Fruit fly (Drosophila melanogaster) whole organism, prepupa: ENCODE data around the gene Cog7.

Source experiments
- CG10669 ChIP-seq: fragments of 200-800 bp; sonication (Bioruptor generic); optimal IDR thresholded peaks from 3 replicates; lab custom pipeline; 2018; ENCODE audit warnings: missing biosample characterization, mild to moderate bottlenecking, missing genetic modification characterization, moderate library complexity
- CG11294 ChIP-seq: fragments of 200-800 bp; sonication (Bioruptor generic); IDR thresholded peaks from 2 replicates; pipeline ENCODE4 v1.3.6; 2022; ENCODE audit warnings: missing biosample characterization, missing genetic modification characterization
- CG11762 ChIP-seq: fragments of 200-800 bp; sonication (Bioruptor generic); optimal IDR thresholded peaks from 3 replicates; lab custom pipeline; 2016; ENCODE audit warnings: missing biosample characterization, missing genetic modification characterization; ENCODE audit not compliant: insufficient read depth
- CG11902 ChIP-seq: fragments of 200-800 bp; sonication (Bioruptor generic); optimal IDR thresholded peaks from 3 replicates; lab custom pipeline; 2016; ENCODE audit warnings: missing biosample characterization, missing genetic modification characterization
- CG15336 ChIP-seq: fragments of 200-800 bp; sonication (Bioruptor generic); IDR thresholded peaks from 2 replicates; pipeline ENCODE4 v1.3.6; 2022; ENCODE audit warnings: missing biosample characterization, missing genetic modification characterization
- CG1621 ChIP-seq: fragments of 200-800 bp; sonication (Bioruptor generic); optimal IDR thresholded peaks from 3 replicates; lab custom pipeline; 2018; ENCODE audit warnings: missing biosample characterization, mild to moderate bottlenecking, missing genetic modification characterization
- CG16779 ChIP-seq: fragments of 200-800 bp; sonication (Bioruptor generic); optimal IDR thresholded peaks from 3 replicates; lab custom pipeline; 2017; ENCODE audit warnings: missing biosample characterization, mild to moderate bottlenecking, missing genetic modification characterization
- CG32006 ChIP-seq: fragments of 200-800 bp; sonication (Bioruptor generic); optimal IDR thresholded peaks from 3 replicates; lab custom pipeline; 2017; ENCODE audit warnings: missing biosample characterization, mild to moderate bottlenecking, missing genetic modification characterization
- CG34406 ChIP-seq: fragments of 200-800 bp; sonication (Bioruptor generic); optimal IDR thresholded peaks from 3 replicates; lab custom pipeline; 2016; ENCODE audit warnings: missing biosample characterization, missing genetic modification characterization
- CG6163 ChIP-seq: fragments of 200-800 bp; sonication (Bioruptor generic); IDR thresholded peaks from 3 replicates; pipeline ENCODE4 v1.3.6; 2022; ENCODE audit warnings: missing biosample characterization, missing genetic modification characterization
- CG6276 ChIP-seq: fragments of 200-800 bp; sonication (Bioruptor generic); optimal IDR thresholded peaks from 2 replicates; lab custom pipeline; 2017; ENCODE audit warnings: missing biosample characterization, mild to moderate bottlenecking, missing genetic modification characterization
- CG6808 ChIP-seq: fragments of 200-800 bp; sonication (Bioruptor generic); optimal IDR thresholded peaks from 3 replicates; lab custom pipeline; 2017; ENCODE audit warnings: missing biosample characterization, missing genetic modification characterization, mild to moderate bottlenecking, moderate library complexity, missing genetic modification reagents
- CG7368 ChIP-seq: fragments of 200-800 bp; sonication (Bioruptor generic); optimal IDR thresholded peaks from 3 replicates; lab custom pipeline; 2016; ENCODE audit warnings: missing biosample characterization, missing genetic modification characterization
- CG8119 ChIP-seq: fragments of 200-800 bp; sonication (Bioruptor generic); IDR thresholded peaks from 3 replicates; pipeline ENCODE4 v1.3.6; 2022; ENCODE audit warnings: missing biosample characterization, missing genetic modification characterization
- CG8319 ChIP-seq: fragments of 200-800 bp; sonication (Bioruptor generic); optimal IDR thresholded peaks from 3 replicates; lab custom pipeline; 2016; ENCODE audit warnings: missing biosample characterization, missing genetic modification characterization
- CG9139 ChIP-seq: fragments of 200-800 bp; sonication (Bioruptor generic); optimal IDR thresholded peaks from 3 replicates; lab custom pipeline; 2017; ENCODE audit warnings: missing biosample characterization, mild to moderate bottlenecking, missing genetic modification characterization
- Eip78C ChIP-seq: fragments of 200-800 bp; sonication (Bioruptor generic); peaks from one replicate; lab custom pipeline; 2016; ENCODE audit warnings: missing biosample characterization, missing genetic modification characterization
- Gug ChIP-seq: fragments of 200-800 bp; sonication (Bioruptor generic); IDR thresholded peaks from 2 replicates; pipeline ENCODE4 v1.3.6; 2022; ENCODE audit warnings: missing biosample characterization, missing genetic modification characterization
- Hr38 ChIP-seq: sonication (Bioruptor generic); optimal IDR thresholded peaks from 2 replicates; lab custom pipeline; 2016; ENCODE audit warnings: missing biosample characterization, missing genetic modification characterization
- Hr39 ChIP-seq: fragments of 200-800 bp; sonication (Bioruptor generic); optimal IDR thresholded peaks from 2 replicates; lab custom pipeline; 2016; ENCODE audit warnings: missing biosample characterization, missing genetic modification characterization
- Hr4 ChIP-seq: fragments of 200-800 bp; sonication (Bioruptor generic); optimal IDR thresholded peaks from 3 replicates; lab custom pipeline; 2016; ENCODE audit warnings: missing biosample characterization, missing genetic modification characterization
- Lpt ChIP-seq: fragments of 200-800 bp; sonication (Bioruptor generic); optimal IDR thresholded peaks from 3 replicates; lab custom pipeline; 2016; ENCODE audit warnings: missing biosample characterization, missing genetic modification characterization
- Met ChIP-seq: fragments of 200-800 bp; sonication (Bioruptor generic); optimal IDR thresholded peaks from 3 replicates; lab custom pipeline; 2016; ENCODE audit warnings: missing biosample characterization, missing genetic modification characterization
- Smox ChIP-seq: fragments of 200-800 bp; sonication (Bioruptor generic); optimal IDR thresholded peaks from 3 replicates; lab custom pipeline; 2016; ENCODE audit warnings: missing biosample characterization, missing genetic modification characterization
- Sox102F ChIP-seq: fragments of 200-800 bp; sonication (Bioruptor generic); optimal IDR thresholded peaks from 2 replicates; lab custom pipeline; 2016; ENCODE audit warnings: missing biosample characterization, mild to moderate bottlenecking, missing genetic modification characterization
- Sox14 ChIP-seq: fragments of 200-800 bp; sonication (Bioruptor generic); optimal IDR thresholded peaks from 3 replicates; lab custom pipeline; 2016; ENCODE audit warnings: missing biosample characterization, missing genetic modification characterization
- achi ChIP-seq: fragments of 200-800 bp; sonication (Bioruptor generic); optimal IDR thresholded peaks from 3 replicates; lab custom pipeline; 2016; ENCODE audit warnings: missing biosample characterization, missing genetic modification characterization
- cyc ChIP-seq: fragments of 200-800 bp; sonication (Bioruptor generic); optimal IDR thresholded peaks from 3 replicates; lab custom pipeline; 2016; ENCODE audit warnings: missing biosample characterization, missing genetic modification characterization
- dac ChIP-seq: fragments of 200-800 bp; sonication (Bioruptor generic); optimal IDR thresholded peaks from 2 replicates; lab custom pipeline; 2017; ENCODE audit warnings: missing biosample characterization, mild to moderate bottlenecking, missing genetic modification characterization
- eg ChIP-seq: fragments of 200-800 bp; sonication (Bioruptor generic); IDR thresholded peaks from 3 replicates; pipeline ENCODE4 v1.3.6; 2022; ENCODE audit warnings: missing biosample characterization, missing genetic modification characterization
- fd59A ChIP-seq: fragments of 200-800 bp; sonication (Bioruptor generic); optimal IDR thresholded peaks from 2 replicates; lab custom pipeline; 2017; ENCODE audit warnings: missing biosample characterization, mild to moderate bottlenecking, missing genetic modification characterization, missing genetic modification reagents
- fd85E ChIP-seq: fragments of 200-800 bp; sonication (Bioruptor generic); optimal IDR thresholded peaks from 3 replicates; lab custom pipeline; 2016; ENCODE audit warnings: missing biosample characterization, missing genetic modification characterization
- fkh ChIP-seq: fragments of 200-800 bp; sonication (Bioruptor generic); optimal IDR thresholded peaks from 3 replicates; lab custom pipeline; 2017; ENCODE audit warnings: missing biosample characterization, mild to moderate bottlenecking, missing genetic modification characterization, moderate library complexity
- lz ChIP-seq: fragments of 200-800 bp; sonication (Bioruptor generic); optimal IDR thresholded peaks from 3 replicates; lab custom pipeline; 2016; ENCODE audit warnings: missing biosample characterization, missing genetic modification characterization
- pdm3 ChIP-seq: fragments of 200-800 bp; sonication (Bioruptor generic); optimal IDR thresholded peaks from 3 replicates; lab custom pipeline; 2016; ENCODE audit warnings: missing biosample characterization, missing genetic modification characterization
- salr ChIP-seq, 2 experiments: fragments of 200-800 bp; sonication (Bioruptor generic); optimal IDR thresholded peaks; 3 replicates each; lab custom pipeline; 2016 to 2018; ENCODE audit warnings: missing biosample characterization in 2 of 2, missing genetic modification characterization in 2 of 2, mild to moderate bottlenecking in 1 of 2
- spab ChIP-seq: fragments of 200-800 bp; sonication (Bioruptor generic); optimal IDR thresholded peaks from 2 replicates; lab custom pipeline; 2017; ENCODE audit warnings: missing biosample characterization, mild to moderate bottlenecking, missing genetic modification characterization, missing genetic modification reagents
- ss ChIP-seq, 2 experiments: fragments of 200-800 bp; sonication (Bioruptor generic); optimal IDR thresholded peaks; 2 replicates in 1 of 2; 3 replicates in 1 of 2; lab custom pipeline; 2017 to 2018; ENCODE audit warnings: mild to moderate bottlenecking in 2 of 2, missing biosample characterization in 2 of 2, missing genetic modification characterization in 2 of 2, moderate library complexity in 1 of 2
- svp ChIP-seq: fragments of 200-800 bp; sonication (Bioruptor generic); peaks from one replicate; lab custom pipeline; 2016; ENCODE audit warnings: missing biosample characterization, missing genetic modification characterization
- vri ChIP-seq: fragments of 200-800 bp; sonication (Bioruptor generic); optimal IDR thresholded peaks from 3 replicates; lab custom pipeline; 2016; ENCODE audit warnings: missing biosample characterization, mild to moderate bottlenecking, missing genetic modification characterization

Cog7 gene

dm6 chr3R:29907601-29908175, 25.2 kb downstream of the Cog7 start, which contains the start of gene CG31036:
CG31036 (plus strand) TSS chr3R:29908107.
- TF ChIP-seq salr (GFP tag; optimal IDR thresholded peaks at IDR 0.05; lab: Kevin White, UChicago) (no peak), fkh (GFP tag; lab: Kevin White, UChicago) (no peak), eg (GFP tag; lab: Robert Waterston, UW) (no peak), Sox14 (GFP tag; lab: Kevin White, UChicago) (no peak), lz (GFP tag; lab: Kevin White, UChicago) (no peak), spab (no peak), CG8119 (GFP tag; lab: Robert Waterston, UW) (no peak), Hr38 (GFP tag; lab: Kevin White, UChicago) (no peak), Smox (GFP tag; lab: Kevin White, UChicago) (no peak), CG6808 (GFP tag; lab: Kevin White, UChicago) (no peak), Hr4 (GFP tag; lab: Kevin White, UChicago) (no peak), CG11294 (GFP tag; lab: Robert Waterston, UW) (no peak), CG34406 (GFP tag; lab: Kevin White, UChicago) (no peak), CG11902 (GFP tag; lab: Kevin White, UChicago) (no peak), cyc (GFP tag; lab: Kevin White, UChicago) (no peak)

dm6 chr3R:29905164-29905563, 27.7 kb downstream of the Cog7 start, which contains the start of gene CG15515:
CG15515 (plus strand) TSS chr3R:29905464.
- TF ChIP-seq Eip78C (GFP tag; lab: Kevin White, UChicago) (peak; percentile 33), Met (no peak)

dm6 chr3R:29903775-29904356, 29.0 kb downstream of the Cog7 start, which contains the start of gene CG15517:
CG15517 (minus strand) TSS chr3R:29903825.
- TF ChIP-seq Eip78C (GFP tag; lab: Kevin White, UChicago) (peak; percentile 60), fd59A (no peak), fkh (GFP tag; lab: Kevin White, UChicago) (peak; percentile 30), cyc (GFP tag; lab: Kevin White, UChicago) (peak; percentile 11), fd85E (no peak), Hr39 (GFP tag; lab: Kevin White, UChicago) (peak; percentile 2)

DNA sequence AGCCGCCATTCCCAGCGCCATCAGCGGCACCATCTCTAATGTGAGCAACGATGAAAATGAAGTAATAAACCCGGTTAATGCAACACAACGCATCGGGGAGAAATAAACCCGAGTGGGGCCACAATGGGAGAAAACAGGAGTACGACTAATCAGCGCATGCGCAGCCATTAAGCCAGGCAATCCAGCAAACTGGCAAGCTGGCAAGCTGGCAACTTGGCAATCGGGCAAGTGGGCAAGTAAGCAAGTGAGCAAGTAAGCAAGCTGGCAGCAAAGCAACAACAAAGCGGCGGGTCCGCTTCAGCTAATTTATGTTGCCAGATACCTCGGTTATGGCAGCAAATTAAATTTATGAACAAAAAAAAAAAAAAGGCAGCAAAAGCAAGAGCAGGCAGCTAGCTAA, 33.2 kb downstream of the Cog7 start:
- TF ChIP-seq CG6163 (GFP tag; lab: Robert Waterston, UW) (no peak), svp (GFP tag; lab: Kevin White, UChicago) (no peak), Sox14 (GFP tag; lab: Kevin White, UChicago) (no peak), CG15336 (GFP tag; lab: Robert Waterston, UW) (no peak), fd59A (no peak), CG11902 (GFP tag; lab: Kevin White, UChicago) (no peak), CG8319 (GFP tag; lab: Kevin White, UChicago) (no peak), achi (GFP tag; lab: Kevin White, UChicago) (no peak), CG6276 (no peak), salr (GFP tag; optimal IDR thresholded peaks at IDR 0.05; lab: Kevin White, UChicago) (no peak), Smox (GFP tag; lab: Kevin White, UChicago) (no peak), CG16779 (tag; lab: Kevin White, UChicago) (no peak), dac (GFP tag; lab: Kevin White, UChicago) (no peak)

DNA sequence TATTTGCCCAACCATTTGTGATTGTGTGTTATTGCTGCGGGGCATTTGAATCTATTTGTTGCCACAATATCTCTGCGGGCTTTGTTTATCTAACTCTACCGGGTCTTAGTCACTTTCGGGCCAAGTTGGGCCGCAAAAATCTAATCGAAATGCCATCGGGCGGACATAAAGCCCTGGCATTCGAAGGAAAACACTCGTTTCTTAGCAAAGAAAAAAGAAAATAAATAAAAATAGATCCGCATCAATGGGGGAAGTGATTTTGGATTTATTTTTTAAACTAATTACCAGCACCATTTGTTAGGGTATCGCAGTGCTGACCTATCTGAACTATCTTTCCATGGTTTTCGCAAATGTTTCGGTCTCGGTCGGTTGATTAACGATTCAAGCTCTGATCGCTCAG, 34.3 kb downstream of the Cog7 start:
- TF ChIP-seq CG11762 (GFP tag; lab: Kevin White, UChicago) (no peak), Hr4 (GFP tag; lab: Kevin White, UChicago) (peak; percentile 46), dac (GFP tag; lab: Kevin White, UChicago) (no peak), CG32006 (GFP tag; lab: Kevin White, UChicago) (peak; percentile 46), CG7368 (GFP tag; lab: Kevin White, UChicago) (no peak), cyc (GFP tag; lab: Kevin White, UChicago) (no peak), Gug (GFP tag; lab: Robert Waterston, UW) (no peak), CG11294 (GFP tag; lab: Robert Waterston, UW) (peak; percentile 45), CG8319 (GFP tag; lab: Kevin White, UChicago) (no peak), CG9139 (GFP tag; lab: Kevin White, UChicago) (no peak), Met (no peak), Sox102F (GFP tag; lab: Kevin White, UChicago) (no peak), CG8119 (GFP tag; lab: Robert Waterston, UW) (peak; percentile 54; the same call in 1 of the 3 replicates), vri (no peak), Smox (GFP tag; lab: Kevin White, UChicago) (no peak), CG15336 (GFP tag; lab: Robert Waterston, UW) (peak; percentile 59), CG10669 (GFP tag; lab: Kevin White, UChicago) (no peak), eg (GFP tag; lab: Robert Waterston, UW) (peak; percentile 31; the same call in 1 of the 3 replicates), pdm3 (GFP tag; lab: Kevin White, UChicago) (no peak), Eip78C (GFP tag; lab: Kevin White, UChicago) (no peak), CG1621 (tag; lab: Kevin White, UChicago) (no peak), Lpt (GFP tag; lab: Kevin White, UChicago) (no peak), ss (GFP tag; optimal IDR thresholded peaks at IDR 0.05; lab: Kevin White, UChicago) (no peak)
